Worm (Caenorhabditis elegans): ENCODE results near the gene gst-5.

ce11 chrII:10982017-10982416, 31.9 kb downstream of the gst-5 start:
- TF ChIP-seq hmg-11 (tag; optimal IDR thresholded peaks at IDR 0.05), result no peak
- no peak for TF ChIP-seq nhr-77 (tag; optimal IDR thresholded peaks at IDR 0.05)
- no peak for TF ChIP-seq ceh-9 (tag; optimal IDR thresholded peaks at IDR 0.05)
- TF ChIP-seq ztf-4 (tag; optimal IDR thresholded peaks at IDR 0.05), result no peak
- TF ChIP-seq unc-62 (GFP tag; optimal IDR thresholded peaks at IDR 0.05), result no peak
- TF ChIP-seq pha-4 (tag; optimal IDR thresholded peaks at IDR 0.05), result no peak
- TF ChIP-seq unc-39 (tag; optimal IDR thresholded peaks at IDR 0.05), result no peak

All from whole organism, L3 larva.